Worm (Caenorhabditis elegans) whole organism, L2 larva: ENCODE data around the gene F38A5.2.

Experiments used
- Y55F3AM.14 ChIP-seq: fragments of 200-800 bp; sonication (Bioruptor generic); optimal IDR thresholded peaks from 2 replicates; lab custom pipeline; 2018; ENCODE audit warnings: mild to moderate bottlenecking, missing genetic modification characterization, missing compliant biosample characterization
- blmp-1 ChIP-seq: sonication (generic microtip); optimal IDR thresholded peaks from 2 replicates; lab custom pipeline; 2017; ENCODE audit warnings: missing genetic modification characterization, mild to moderate bottlenecking, missing compliant biosample characterization, antibody characterized with exemption, moderate library complexity; ENCODE audit not compliant: insufficient read depth
- elt-1 ChIP-seq: fragments of 150-350 bp; optimal IDR thresholded peaks from 2 replicates; lab custom pipeline; 2014; ENCODE audit warnings: missing biosample characterization, missing genetic modification characterization
- elt-3 ChIP-seq: sonication (generic microtip); optimal IDR thresholded peaks from 2 replicates; lab custom pipeline; 2017; ENCODE audit warnings: missing biosample characterization, missing genetic modification characterization
- lin-13 ChIP-seq: fragments of 150-350 bp; optimal IDR thresholded peaks from 2 replicates; lab custom pipeline; 2014; ENCODE audit warnings: missing biosample characterization, missing genetic modification reagents, missing genetic modification characterization
- mbf-1 ChIP-seq: sonication (generic microtip); optimal IDR thresholded peaks from 2 replicates; lab custom pipeline; 2017; ENCODE audit warnings: missing biosample characterization, missing genetic modification characterization
- nhr-25 ChIP-seq: fragments of 150-350 bp; sonication (generic microtip); optimal IDR thresholded peaks from 3 replicates; lab custom pipeline; 2014; ENCODE audit warnings: missing biosample characterization, missing genetic modification characterization
- nhr-77 ChIP-seq: fragments of 150-350 bp; optimal IDR thresholded peaks from 2 replicates; lab custom pipeline; 2014; ENCODE audit warnings: missing biosample characterization, missing genetic modification characterization

- TF ChIP-seq nhr-25 (tag; lab: Kevin White, UChicago) (no peak), elt-1 (no peak), elt-3 (no peak), Y55F3AM.14 (GFP tag; lab: Kevin White, UChicago) (no peak), lin-13 (GFP tag; lab: Kevin White, UChicago) (no peak), blmp-1 (no peak), nhr-77 (tag; lab: Kevin White, UChicago) (no peak), mbf-1 (tag; lab: Kevin White, UChicago) (no peak)
Measured at ce11 chrIV:6588080-6588613, 2.9 kb upstream of the F38A5.2 start.
